Worm (Caenorhabditis elegans): ENCODE measurements around the gene srb-19.

ce11 chrV:7528816-7529215 is 8.8 kb upstream of the srb-19 start, which contains the start of gene C54F6.5:
- TF ChIP-seq mdl-1 (tag; optimal IDR thresholded peaks at IDR 0.05) = no peak
- TF ChIP-seq elt-3 (tag; optimal IDR thresholded peaks at IDR 0.05) = no peak
- no peak for TF ChIP-seq unc-62 (GFP tag; optimal IDR thresholded peaks at IDR 0.05)
- no peak for TF ChIP-seq ceh-82 (tag; optimal IDR thresholded peaks at IDR 0.05)
- no peak for TF ChIP-seq nhr-237 (tag; optimal IDR thresholded peaks at IDR 0.05)
